Worm (Caenorhabditis elegans): ENCODE results near the gene unc-26.
A peak's percentile ranks its signal among the peaks of the same experiment; 100 is the strongest.

Gene unc-26

DNA sequence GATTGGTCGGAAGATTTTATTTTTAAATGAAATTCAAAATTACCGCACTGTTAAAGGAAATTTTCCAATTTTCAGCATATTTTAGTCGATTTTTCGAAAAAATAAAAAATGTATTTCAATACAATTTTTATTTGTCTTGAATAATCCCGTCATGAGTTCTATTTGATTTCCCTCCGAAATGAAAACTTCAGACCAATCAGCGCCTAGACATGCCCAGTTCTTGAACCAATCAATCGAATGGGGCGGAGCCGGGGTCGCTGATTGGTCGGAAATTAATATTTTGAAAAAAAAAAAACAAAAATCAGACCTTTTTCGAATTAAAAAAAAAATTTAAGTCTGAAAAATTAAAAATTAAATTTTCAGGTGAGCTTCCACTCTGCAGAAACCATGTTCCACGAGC lies 37.3 kb upstream of the unc-26 start:
- TF ChIP-seq nhr-12 (tag; optimal IDR thresholded peaks at IDR 0.05) = no peak
- TF ChIP-seq aha-1 (tag; optimal IDR thresholded peaks at IDR 0.05) = no peak
- no peak for TF ChIP-seq F16B12.6 (tag; optimal IDR thresholded peaks at IDR 0.05)
- TF ChIP-seq tbx-2 (tag; optimal IDR thresholded peaks at IDR 0.05) = no peak
- no peak for TF ChIP-seq ceh-8 (GFP tag; optimal IDR thresholded peaks at IDR 0.05)
- TF ChIP-seq mep-1 (tag; optimal IDR thresholded peaks at IDR 0.05) = no peak
- TF ChIP-seq tlp-1 (tag; optimal IDR thresholded peaks at IDR 0.05) = no peak
- TF ChIP-seq Y116A8C.19 (tag; optimal IDR thresholded peaks at IDR 0.05; ENCODE audit: borderline replicate concordance) = no peak
- TF ChIP-seq unc-130 (tag; optimal IDR thresholded peaks at IDR 0.05) = no peak
- TF ChIP-seq lin-35 (GFP tag; optimal IDR thresholded peaks at IDR 0.05) = no peak
- TF ChIP-seq nhr-47 (tag; optimal IDR thresholded peaks at IDR 0.05) = no peak
- TF ChIP-seq ama-1 (optimal IDR thresholded peaks at IDR 0.05) = no peak

DNA sequence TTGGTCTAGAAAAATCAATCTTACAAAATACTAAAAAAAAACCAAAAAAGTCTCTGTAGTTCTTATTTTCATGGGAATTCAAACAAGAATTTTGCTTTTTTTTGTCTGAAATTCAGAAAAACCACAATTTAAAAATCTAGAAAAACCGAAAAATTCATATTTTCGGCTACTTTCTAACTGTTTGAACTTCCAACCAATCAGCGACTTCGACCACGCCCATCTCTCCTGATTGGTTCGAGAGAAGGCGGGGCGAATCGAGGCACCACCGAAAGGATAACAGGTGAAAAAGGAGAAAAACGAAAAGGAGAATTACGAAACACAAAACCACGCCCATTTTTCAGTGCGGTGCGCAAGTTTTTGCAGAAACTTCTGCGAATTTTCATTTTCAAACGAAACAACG lies 32.5 kb upstream of the unc-26 start:
- TF ChIP-seq mdl-1 (tag; optimal IDR thresholded peaks at IDR 0.05) (no peak), fkh-8 (tag; optimal IDR thresholded peaks at IDR 0.05) (no peak), irx-1 (tag; optimal IDR thresholded peaks at IDR 0.05) (no peak), lir-3 (tag; optimal IDR thresholded peaks at IDR 0.05; ENCODE audit: poor library complexity) (no peak), zip-4 (GFP tag; optimal IDR thresholded peaks at IDR 0.05) (no peak), ceh-63 (GFP tag; optimal IDR thresholded peaks at IDR 0.05) (no peak), unc-98 (GFP tag; IDR thresholded peaks at IDR 0.05) (no peak), lin-14 (GFP tag; optimal IDR thresholded peaks at IDR 0.05) (no peak), pag-3 (tag; optimal IDR thresholded peaks at IDR 0.05; ENCODE audit: borderline replicate concordance, insufficient read depth) (no peak), lsy-2 (tag; optimal IDR thresholded peaks at IDR 0.05) (no peak), ceh-88 (GFP tag; IDR thresholded peaks at IDR 0.05) (no peak), tlp-1 (tag; optimal IDR thresholded peaks at IDR 0.05) (no peak), xbp-1 (tag; optimal IDR thresholded peaks at IDR 0.05) (no peak)

DNA sequence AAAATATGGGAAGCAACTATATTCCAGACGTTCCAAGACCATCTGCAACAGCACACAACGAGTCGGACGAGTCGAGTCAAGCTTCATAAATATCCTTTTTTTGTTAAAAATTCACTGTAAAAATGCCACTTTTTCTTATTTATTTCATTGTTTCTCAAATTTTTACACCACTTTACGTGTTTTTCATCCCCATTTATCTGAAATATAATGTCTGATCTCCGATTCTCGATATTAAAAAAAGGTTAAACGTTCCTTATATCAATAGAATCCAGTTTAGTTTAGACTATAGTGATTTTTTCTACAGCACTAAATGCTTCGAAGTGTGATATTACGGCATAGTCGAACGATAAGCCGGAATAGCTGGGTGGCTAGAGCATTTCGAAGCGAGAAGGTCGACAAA lies 31.1 kb upstream of the unc-26 start, which contains the start of gene Y67H2A.7:
Y67H2A.7 (plus strand) TSS at position 301 of the 400 bp plus-strand sequence.
- TF ChIP-seq nhr-85 (tag) (peak; percentile 46), Y116A8C.19 (tag; optimal IDR thresholded peaks at IDR 0.05; ENCODE audit: borderline replicate concordance) (no peak), nhr-28 (tag; optimal IDR thresholded peaks at IDR 0.05) (no peak)

DNA sequence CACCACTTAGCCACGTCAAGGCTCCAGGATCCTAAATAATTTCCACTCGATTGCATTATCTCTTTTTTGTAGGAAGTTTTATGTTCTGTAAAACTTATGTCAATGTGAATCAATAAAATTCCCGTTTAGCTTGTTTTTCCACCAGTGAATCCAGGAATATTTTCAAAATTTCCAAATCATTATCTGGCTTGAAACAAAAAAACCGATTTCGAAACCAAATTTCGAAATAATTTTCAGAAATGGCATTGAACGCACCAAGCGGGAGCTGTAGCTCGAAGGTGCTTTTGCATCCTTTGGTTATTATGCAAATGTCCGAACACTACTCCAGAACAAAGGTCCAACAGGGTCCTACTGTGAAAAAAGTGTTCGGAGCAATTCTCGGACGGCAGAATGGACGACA lies 28.3 kb upstream of the unc-26 start, which contains the start of gene csn-6:
csn-6 (plus strand) TSS at position 234 of the 400 bp plus-strand sequence.
- TF ChIP-seq dpl-1 (GFP tag; optimal IDR thresholded peaks at IDR 0.05) (no peak), efl-1 (optimal IDR thresholded peaks at IDR 0.05) (no peak), efl-1 (GFP tag; optimal IDR thresholded peaks at IDR 0.05 in 1 of 2) (peak in 1 of 2 experiments; percentile 78)

DNA sequence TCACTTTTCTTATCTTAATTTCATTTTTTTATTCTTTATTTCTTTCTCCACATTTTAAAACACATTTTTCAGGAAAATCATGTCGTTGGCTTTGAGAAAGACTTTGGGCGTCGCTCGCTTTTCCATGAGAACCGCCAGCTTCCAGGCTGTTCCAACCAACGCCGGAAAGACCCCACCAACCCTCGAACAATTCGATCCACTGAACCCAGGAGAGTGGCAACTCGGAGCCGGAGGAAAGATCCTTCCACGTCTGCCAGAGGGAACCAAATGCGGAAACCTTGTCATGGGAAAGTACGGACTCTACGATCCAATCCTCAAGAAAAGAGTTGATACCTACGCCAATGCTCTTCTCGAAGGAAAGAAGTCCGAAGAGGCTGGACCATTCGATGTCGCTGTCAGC lies 27.8 kb upstream of the unc-26 start, which contains the start of gene kdp-1:
kdp-1 (plus strand) TSS at position 80 of the 400 bp plus-strand sequence.
- 0 out of 2 replicates have a peak, but pooled peaks have one; percentile 7 for TF ChIP-seq grh-1 (GFP tag; IDR thresholded peaks at IDR 0.05)
- TF ChIP-seq nhr-90 (tag; optimal IDR thresholded peaks at IDR 0.05; ENCODE audit: poor library complexity) = no peak

DNA sequence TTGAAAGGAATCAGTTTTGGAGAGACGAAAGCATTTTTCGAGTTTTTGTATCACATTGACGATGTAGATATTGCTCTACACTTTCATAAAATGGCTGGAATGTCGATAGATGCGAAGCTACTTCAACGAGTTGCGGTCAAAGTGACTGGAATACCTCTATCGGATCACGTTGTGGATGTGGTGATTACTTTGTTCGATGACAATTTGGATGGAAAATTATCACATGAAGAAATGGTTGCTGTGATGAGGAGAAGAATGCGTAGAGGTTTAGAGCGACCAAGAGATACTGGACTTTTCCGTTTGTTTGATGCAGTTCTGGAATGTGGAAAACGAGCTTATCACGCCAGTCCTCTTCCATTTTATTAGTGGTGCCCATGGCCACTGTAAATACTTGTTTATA lies 27.3 kb upstream of the unc-26 start:
- TF ChIP-seq snu-23 (GFP tag; optimal IDR thresholded peaks at IDR 0.05) (no peak), vab-15 (tag; optimal IDR thresholded peaks at IDR 0.05) (no peak), unc-30 (tag; optimal IDR thresholded peaks at IDR 0.05) (no peak), tlp-1 (tag; optimal IDR thresholded peaks at IDR 0.05) (no peak), dpl-1 (GFP tag; optimal IDR thresholded peaks at IDR 0.05) (no peak), nhr-77 (tag; optimal IDR thresholded peaks at IDR 0.05) (no peak), Y116A8C.19 (tag; optimal IDR thresholded peaks at IDR 0.05; ENCODE audit: borderline replicate concordance) (no peak), mab-9 (GFP tag; IDR thresholded peaks at IDR 0.05) (no peak)

Data from whole organism, L1 larva.